Fruit fly (Drosophila melanogaster) whole organism, prepupa: ENCODE measurements around the gene CG10232.
A peak's percentile ranks its signal among the peaks of the same experiment; 100 is the strongest.

Experiments
- CG10669 ChIP-seq: fragments of 200-800 bp; sonication (Bioruptor generic); optimal IDR thresholded peaks from 3 replicates; lab custom pipeline; 2018; ENCODE audit warnings: missing biosample characterization, mild to moderate bottlenecking, missing genetic modification characterization, moderate library complexity
- CG11294 ChIP-seq: fragments of 200-800 bp; sonication (Bioruptor generic); IDR thresholded peaks from 2 replicates; pipeline ENCODE4 v1.3.6; 2022; ENCODE audit warnings: missing biosample characterization, missing genetic modification characterization
- CG11762 ChIP-seq: fragments of 200-800 bp; sonication (Bioruptor generic); optimal IDR thresholded peaks from 3 replicates; lab custom pipeline; 2016; ENCODE audit warnings: missing biosample characterization, missing genetic modification characterization; ENCODE audit not compliant: insufficient read depth
- CG11902 ChIP-seq: fragments of 200-800 bp; sonication (Bioruptor generic); optimal IDR thresholded peaks from 3 replicates; lab custom pipeline; 2016; ENCODE audit warnings: missing biosample characterization, missing genetic modification characterization
- CG15336 ChIP-seq: fragments of 200-800 bp; sonication (Bioruptor generic); IDR thresholded peaks from 2 replicates; pipeline ENCODE4 v1.3.6; 2022; ENCODE audit warnings: missing biosample characterization, missing genetic modification characterization
- CG1621 ChIP-seq: fragments of 200-800 bp; sonication (Bioruptor generic); optimal IDR thresholded peaks from 3 replicates; lab custom pipeline; 2018; ENCODE audit warnings: missing biosample characterization, mild to moderate bottlenecking, missing genetic modification characterization
- CG3032 ChIP-seq: fragments of 200-800 bp; optimal IDR thresholded peaks from 2 replicates; lab custom pipeline; 2019; ENCODE audit warnings: missing biosample characterization, mild to moderate bottlenecking, missing genetic modification characterization, moderate library complexity
- CG31627 ChIP-seq: fragments of 200-800 bp; sonication (Bioruptor generic); optimal IDR thresholded peaks from 3 replicates; lab custom pipeline; 2016; ENCODE audit warnings: missing biosample characterization, missing genetic modification characterization
- CG34406 ChIP-seq: fragments of 200-800 bp; sonication (Bioruptor generic); optimal IDR thresholded peaks from 3 replicates; lab custom pipeline; 2016; ENCODE audit warnings: missing biosample characterization, missing genetic modification characterization
- CG3919 ChIP-seq: fragments of 200-800 bp; sonication (Bioruptor generic); optimal IDR thresholded peaks from 3 replicates; lab custom pipeline; 2016; ENCODE audit warnings: missing biosample characterization, missing genetic modification characterization
- CG6163 ChIP-seq: fragments of 200-800 bp; sonication (Bioruptor generic); IDR thresholded peaks from 3 replicates; pipeline ENCODE4 v1.3.6; 2022; ENCODE audit warnings: missing biosample characterization, missing genetic modification characterization
- CG6854 ChIP-seq: fragments of 200-800 bp; sonication (Bioruptor generic); optimal IDR thresholded peaks from 2 replicates; lab custom pipeline; 2017; ENCODE audit warnings: missing biosample characterization, mild to moderate bottlenecking, missing genetic modification characterization
- CG7368 ChIP-seq: fragments of 200-800 bp; sonication (Bioruptor generic); optimal IDR thresholded peaks from 3 replicates; lab custom pipeline; 2016; ENCODE audit warnings: missing biosample characterization, missing genetic modification characterization
- CG9139 ChIP-seq: fragments of 200-800 bp; sonication (Bioruptor generic); optimal IDR thresholded peaks from 3 replicates; lab custom pipeline; 2017; ENCODE audit warnings: missing biosample characterization, mild to moderate bottlenecking, missing genetic modification characterization
- Eip75B ChIP-seq: fragments of 200-800 bp; sonication (Bioruptor generic); optimal IDR thresholded peaks from 3 replicates; lab custom pipeline; 2016; ENCODE audit warnings: missing biosample characterization, missing genetic modification characterization
- Eip78C ChIP-seq: fragments of 200-800 bp; sonication (Bioruptor generic); peaks from one replicate; lab custom pipeline; 2016; ENCODE audit warnings: missing biosample characterization, missing genetic modification characterization
- Ets96B ChIP-seq: fragments of 200-800 bp; optimal IDR thresholded peaks from 2 replicates; lab custom pipeline; 2019; ENCODE audit warnings: missing biosample characterization, mild to moderate bottlenecking, missing genetic modification characterization, moderate library complexity
- Gug ChIP-seq: fragments of 200-800 bp; sonication (Bioruptor generic); IDR thresholded peaks from 2 replicates; pipeline ENCODE4 v1.3.6; 2022; ENCODE audit warnings: missing biosample characterization, missing genetic modification characterization
- Hr38 ChIP-seq: sonication (Bioruptor generic); optimal IDR thresholded peaks from 2 replicates; lab custom pipeline; 2016; ENCODE audit warnings: missing biosample characterization, missing genetic modification characterization
- Hr39 ChIP-seq: fragments of 200-800 bp; sonication (Bioruptor generic); optimal IDR thresholded peaks from 2 replicates; lab custom pipeline; 2016; ENCODE audit warnings: missing biosample characterization, missing genetic modification characterization
- Lpt ChIP-seq: fragments of 200-800 bp; sonication (Bioruptor generic); optimal IDR thresholded peaks from 3 replicates; lab custom pipeline; 2016; ENCODE audit warnings: missing biosample characterization, missing genetic modification characterization
- Smox ChIP-seq: fragments of 200-800 bp; sonication (Bioruptor generic); optimal IDR thresholded peaks from 3 replicates; lab custom pipeline; 2016; ENCODE audit warnings: missing biosample characterization, missing genetic modification characterization
- Sox102F ChIP-seq: fragments of 200-800 bp; sonication (Bioruptor generic); optimal IDR thresholded peaks from 2 replicates; lab custom pipeline; 2016; ENCODE audit warnings: missing biosample characterization, mild to moderate bottlenecking, missing genetic modification characterization
- Sox14 ChIP-seq: fragments of 200-800 bp; sonication (Bioruptor generic); optimal IDR thresholded peaks from 3 replicates; lab custom pipeline; 2016; ENCODE audit warnings: missing biosample characterization, missing genetic modification characterization
- achi ChIP-seq: fragments of 200-800 bp; sonication (Bioruptor generic); optimal IDR thresholded peaks from 3 replicates; lab custom pipeline; 2016; ENCODE audit warnings: missing biosample characterization, missing genetic modification characterization
- acj6 ChIP-seq: fragments of 200-800 bp; sonication (Bioruptor generic); optimal IDR thresholded peaks from 3 replicates; lab custom pipeline; 2016; ENCODE audit warnings: missing biosample characterization, missing genetic modification characterization
- cyc ChIP-seq: fragments of 200-800 bp; sonication (Bioruptor generic); optimal IDR thresholded peaks from 3 replicates; lab custom pipeline; 2016; ENCODE audit warnings: missing biosample characterization, missing genetic modification characterization
- dac ChIP-seq: fragments of 200-800 bp; sonication (Bioruptor generic); optimal IDR thresholded peaks from 2 replicates; lab custom pipeline; 2017; ENCODE audit warnings: missing biosample characterization, mild to moderate bottlenecking, missing genetic modification characterization
- dsx ChIP-seq: fragments of 200-800 bp; optimal IDR thresholded peaks from 3 replicates; lab custom pipeline; 2019; ENCODE audit warnings: missing biosample characterization, mild to moderate bottlenecking, missing genetic modification characterization, moderate library complexity; ENCODE audit not compliant: poor library complexity, severe bottlenecking
- eg ChIP-seq: fragments of 200-800 bp; sonication (Bioruptor generic); IDR thresholded peaks from 3 replicates; pipeline ENCODE4 v1.3.6; 2022; ENCODE audit warnings: missing biosample characterization, missing genetic modification characterization
- esn ChIP-seq: fragments of 200-800 bp; sonication (Bioruptor generic); optimal IDR thresholded peaks from 2 replicates; lab custom pipeline; 2016; ENCODE audit warnings: missing biosample characterization, mild to moderate bottlenecking, missing genetic modification characterization, moderate library complexity
- fd85E ChIP-seq: fragments of 200-800 bp; sonication (Bioruptor generic); optimal IDR thresholded peaks from 3 replicates; lab custom pipeline; 2016; ENCODE audit warnings: missing biosample characterization, missing genetic modification characterization
- fkh ChIP-seq: fragments of 200-800 bp; sonication (Bioruptor generic); optimal IDR thresholded peaks from 3 replicates; lab custom pipeline; 2017; ENCODE audit warnings: missing biosample characterization, mild to moderate bottlenecking, missing genetic modification characterization, moderate library complexity
- lz ChIP-seq: fragments of 200-800 bp; sonication (Bioruptor generic); optimal IDR thresholded peaks from 3 replicates; lab custom pipeline; 2016; ENCODE audit warnings: missing biosample characterization, missing genetic modification characterization
- pdm3 ChIP-seq: fragments of 200-800 bp; sonication (Bioruptor generic); optimal IDR thresholded peaks from 3 replicates; lab custom pipeline; 2016; ENCODE audit warnings: missing biosample characterization, missing genetic modification characterization
- salr ChIP-seq, 2 experiments: fragments of 200-800 bp; sonication (Bioruptor generic); optimal IDR thresholded peaks; 3 replicates each; lab custom pipeline; 2016 to 2018; ENCODE audit warnings: missing biosample characterization in 2 of 2, missing genetic modification characterization in 2 of 2, mild to moderate bottlenecking in 1 of 2
- spab ChIP-seq: fragments of 200-800 bp; sonication (Bioruptor generic); optimal IDR thresholded peaks from 2 replicates; lab custom pipeline; 2017; ENCODE audit warnings: missing biosample characterization, mild to moderate bottlenecking, missing genetic modification characterization, missing genetic modification reagents
- topi ChIP-seq: fragments of 200-800 bp; sonication (Bioruptor generic); optimal IDR thresholded peaks from 3 replicates; lab custom pipeline; 2016; ENCODE audit warnings: missing biosample characterization, missing genetic modification characterization
- vri ChIP-seq: fragments of 200-800 bp; sonication (Bioruptor generic); optimal IDR thresholded peaks from 3 replicates; lab custom pipeline; 2016; ENCODE audit warnings: missing biosample characterization, mild to moderate bottlenecking, missing genetic modification characterization

Gene CG10232

DNA sequence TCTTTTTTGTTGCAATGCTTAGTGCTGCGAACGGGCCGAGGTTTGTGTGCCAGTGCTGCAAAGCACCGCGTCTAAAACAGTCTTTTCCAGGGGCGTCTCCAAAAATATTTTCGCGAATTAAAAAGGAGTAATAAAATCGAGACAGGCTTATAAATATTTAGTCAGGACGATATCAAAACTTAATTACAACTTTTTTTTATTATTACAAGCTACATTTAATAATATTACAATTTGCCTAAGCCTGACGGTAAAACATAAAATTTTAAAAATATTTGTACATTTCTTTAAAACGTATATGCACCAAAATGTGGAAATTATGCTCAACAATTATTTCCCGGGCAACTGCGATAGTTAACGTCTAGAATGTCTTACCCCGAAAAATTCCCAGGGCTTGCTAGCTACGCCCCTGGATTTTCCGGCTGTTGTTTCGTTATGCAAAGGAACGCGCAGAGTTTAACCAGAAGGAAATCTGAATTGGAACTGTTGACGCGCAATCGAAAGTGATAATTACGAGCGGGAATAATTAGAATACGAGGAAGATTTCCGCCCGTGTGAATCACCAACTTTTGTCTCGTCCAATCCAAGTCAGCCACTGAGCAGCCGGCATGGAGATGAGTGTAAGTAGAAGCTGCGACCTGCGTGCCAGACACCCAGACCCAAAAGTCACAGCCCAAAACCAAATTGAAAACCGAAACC lies 36.6 kb upstream of the CG10232 start, which contains the start of the genes PTPMT1 and Hrd3 (continued):
- TF ChIP-seq CG34406 (GFP tag; lab: Kevin White, UChicago): peak; percentile 99
- peak; percentile 95 to 100 for TF ChIP-seq salr (GFP tag; optimal IDR thresholded peaks at IDR 0.05; lab: Kevin White, UChicago)
- TF ChIP-seq vri (GFP tag; lab: Kevin White, UChicago): peak; percentile 97
- peak; percentile 96 for TF ChIP-seq CG9139
- TF ChIP-seq CG11902 (GFP tag; lab: Kevin White, UChicago): peak; percentile 98
- peak; percentile 68 for TF ChIP-seq Hr38 (GFP tag; lab: Kevin White, UChicago)
- TF ChIP-seq Lpt (GFP tag; lab: Kevin White, UChicago): peak; percentile 98
- TF ChIP-seq dac (GFP tag; lab: Kevin White, UChicago): peak; percentile 99
- TF ChIP-seq Hr39 (GFP tag; lab: Kevin White, UChicago): peak; percentile 98

DNA sequence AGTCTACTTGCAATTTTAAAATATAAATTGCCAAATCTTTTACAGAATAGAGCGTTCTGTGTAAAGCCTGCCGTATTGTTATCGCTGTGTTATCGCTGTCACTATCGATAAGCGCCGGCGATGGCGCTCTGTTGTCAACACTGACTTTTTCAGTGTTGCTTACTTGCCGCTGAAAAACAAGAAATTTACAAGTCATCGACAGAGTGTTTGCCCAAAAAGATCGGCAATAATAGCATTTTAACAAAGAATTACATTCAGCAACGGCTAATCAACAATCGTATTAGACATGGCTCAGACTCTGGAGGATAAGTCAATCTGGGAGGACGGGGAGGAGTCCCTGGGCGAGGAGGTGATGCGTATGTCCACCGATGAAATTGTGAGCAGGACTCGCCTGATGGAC lies 31.3 kb upstream of the CG10232 start, which contains the start of the genes RanBP3 and Rpt5:
RanBP3 (minus strand) TSS at position 107 of the 400 bp plus-strand sequence.
Rpt5 (plus strand) TSS at position 149 of the 400 bp plus-strand sequence.
- TF ChIP-seq cyc (GFP tag; lab: Kevin White, UChicago) (peak; percentile 65), esn (peak; percentile 77), fkh (no peak), eg (GFP tag; lab: Robert Waterston, UW) (peak; percentile 35; the same call in 1 of the 3 replicates), CG6854 (peak; percentile 50), CG15336 (no peak), CG3032 (tag; lab: Kevin White, UChicago) (peak; percentile 12), CG11762 (GFP tag; lab: Kevin White, UChicago) (no peak), lz (GFP tag; lab: Kevin White, UChicago) (peak; percentile 62), Gug (GFP tag; lab: Robert Waterston, UW) (no peak), CG6163 (peak; percentile 16; the same call in 1 of the 3 replicates), CG1621 (peak; percentile 18), topi (GFP tag; lab: Kevin White, UChicago) (peak; percentile 69), CG31627 (peak; percentile 66), spab (GFP tag; lab: Kevin White, UChicago) (no peak), Sox14 (GFP tag; lab: Kevin White, UChicago) (peak; percentile 78)

DNA sequence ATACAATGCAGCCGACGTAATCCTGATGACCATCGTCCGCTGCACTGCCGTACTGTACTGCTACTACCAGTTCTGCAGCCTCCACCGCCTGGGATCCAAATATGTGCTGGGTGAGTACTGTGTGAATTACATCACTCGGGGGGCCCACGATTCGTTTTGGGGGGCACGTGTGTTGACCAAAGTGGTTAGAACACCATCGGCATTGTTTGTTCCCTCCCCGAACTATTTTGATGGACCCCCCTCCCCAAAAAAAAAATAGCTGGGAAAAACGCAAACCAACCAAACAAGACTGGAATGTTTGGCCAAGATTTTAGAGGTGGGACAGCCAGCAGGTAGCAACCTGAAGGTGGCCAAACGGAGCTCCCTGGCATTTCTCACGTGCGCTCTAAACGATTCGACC lies 26.0 kb upstream of the CG10232 start:
- TF ChIP-seq eg (GFP tag; lab: Robert Waterston, UW) (no peak), fkh (peak; percentile 74)

- no peak for TF ChIP-seq CG1621
- TF ChIP-seq pdm3: no peak
- TF ChIP-seq Ets96B: no peak
- no peak for TF ChIP-seq vri (GFP tag; lab: Kevin White, UChicago)
- no peak for TF ChIP-seq Gug (GFP tag; lab: Robert Waterston, UW)
These were observed 19.5 kb upstream of the CG10232 start for dm6 chr3R:23740968-23741367.

- no peak for TF ChIP-seq CG7368 (GFP tag; lab: Kevin White, UChicago)
- TF ChIP-seq Sox102F (GFP tag; lab: Kevin White, UChicago): no peak
- TF ChIP-seq CG3919 (GFP tag; lab: Kevin White, UChicago): peak; percentile 17
- no peak for TF ChIP-seq Smox (GFP tag; lab: Kevin White, UChicago)
- peak; percentile 55 for TF ChIP-seq achi (GFP tag; lab: Kevin White, UChicago)
- TF ChIP-seq Eip75B (GFP tag; lab: Kevin White, UChicago): no peak
- TF ChIP-seq CG11902 (GFP tag; lab: Kevin White, UChicago): no peak
- TF ChIP-seq CG34406 (GFP tag; lab: Kevin White, UChicago): peak; percentile 50
- TF ChIP-seq CG3032 (tag; lab: Kevin White, UChicago): peak; percentile 4
- peak; percentile 46 for TF ChIP-seq spab (GFP tag; lab: Kevin White, UChicago)
- TF ChIP-seq pdm3: peak; percentile 16
- TF ChIP-seq Sox14 (GFP tag; lab: Kevin White, UChicago): peak; percentile 11
- TF ChIP-seq salr (GFP tag; optimal IDR thresholded peaks at IDR 0.05; lab: Kevin White, UChicago): no peak
- TF ChIP-seq CG10669 (GFP tag; lab: Kevin White, UChicago): peak; percentile 46
- TF ChIP-seq dsx: no peak
- no peak for TF ChIP-seq fd85E
- TF ChIP-seq CG11294: no peak
- TF ChIP-seq Gug (GFP tag; lab: Robert Waterston, UW): no peak
- TF ChIP-seq eg (GFP tag; lab: Robert Waterston, UW): no peak; the same call in 2 of the 3 replicates
- peak; percentile 25 for TF ChIP-seq acj6 (GFP tag; lab: Kevin White, UChicago)
- TF ChIP-seq esn: no peak
- TF ChIP-seq CG11762 (GFP tag; lab: Kevin White, UChicago): peak; percentile 12
- TF ChIP-seq Lpt (GFP tag; lab: Kevin White, UChicago): no peak
- peak; percentile 61 for TF ChIP-seq Eip78C (GFP tag; lab: Kevin White, UChicago)
These were observed 16.5 kb upstream of the CG10232 start for dm6 chr3R:23737676-23738574.
